Worm (Caenorhabditis elegans) whole organism, midembryonic: Measurements from ENCODE around the gene ptr-3.

Experiments
- T22C8.4 ChIP-seq: fragments of 200-800 bp; sonication (Bioruptor generic); IDR thresholded peaks from 2 replicates; pipeline ENCODE4 v1.3.6; 2022; ENCODE audit warnings: missing genetic modification characterization, missing compliant biosample characterization
- cog-1 ChIP-seq: sonication (generic microtip); optimal IDR thresholded peaks from 2 replicates; lab custom pipeline; 2016; ENCODE audit warnings: missing genetic modification characterization, missing compliant biosample characterization
- flt-1 ChIP-seq: fragments of 200-800 bp; sonication (Bioruptor generic); IDR thresholded peaks from 2 replicates; pipeline ENCODE4 v1.3.6; 2022; ENCODE audit warnings: missing genetic modification characterization, missing compliant biosample characterization
- klf-2 ChIP-seq: fragments of 200-800 bp; sonication (Bioruptor generic); conservative IDR thresholded peaks from 2 replicates; pipeline ENCODE4 v1.3.6; 2022; ENCODE audit warnings: missing genetic modification reagents, missing genetic modification characterization, missing compliant biosample characterization
- med-1 ChIP-seq: sonication (generic microtip); optimal IDR thresholded peaks from 2 replicates; lab custom pipeline; 2017; ENCODE audit warnings: missing genetic modification characterization, mild to moderate bottlenecking, missing compliant biosample characterization, antibody characterized with exemption, missing genetic modification reagents; ENCODE audit not compliant: insufficient read depth
- ref-1 ChIP-seq: fragments of 200-800 bp; sonication (Bioruptor generic); conservative IDR thresholded peaks from 2 replicates; pipeline ENCODE4 v1.3.6; 2022; ENCODE audit warnings: missing genetic modification reagents, missing genetic modification characterization, missing compliant biosample characterization
- tab-1 ChIP-seq: fragments of 200-800 bp; sonication (Bioruptor generic); IDR thresholded peaks from 2 replicates; pipeline ENCODE4 v1.3.6; 2022; ENCODE audit warnings: missing genetic modification characterization, missing compliant biosample characterization
- ztf-23 ChIP-seq: fragments of 200-800 bp; sonication (Bioruptor generic); IDR thresholded peaks from 2 replicates; pipeline ENCODE4 v1.3.6; 2022; ENCODE audit warnings: missing genetic modification reagents, missing genetic modification characterization, missing compliant biosample characterization
- ztf-29 ChIP-seq: fragments of 200-800 bp; sonication (Bioruptor generic); IDR thresholded peaks from 2 replicates; pipeline ENCODE4 v1.3.6; 2022; ENCODE audit warnings: missing genetic modification reagents, missing genetic modification characterization, missing compliant biosample characterization

The ptr-3 gene

DNA sequence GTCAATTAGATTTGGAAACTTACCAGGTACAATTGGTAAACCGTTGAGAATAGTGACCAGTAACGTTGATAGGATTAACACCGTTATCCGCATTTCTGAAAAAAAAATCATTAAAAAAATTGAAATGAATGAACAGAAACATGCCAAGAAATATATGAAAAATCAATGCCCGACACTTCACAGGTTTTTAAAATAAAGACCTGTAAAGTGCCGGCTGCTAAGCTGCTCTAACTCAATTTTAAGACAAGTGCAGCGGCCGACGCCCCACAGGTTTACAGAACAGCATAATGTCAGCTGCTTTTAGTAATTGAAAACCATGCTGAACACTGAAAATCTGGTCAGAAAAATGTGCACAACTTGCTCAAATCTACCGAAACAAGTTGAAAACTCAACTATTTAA lies 34.9 kb downstream of the ptr-3 start, which contains the start of gene cbn-1:
cbn-1 (minus strand) TSS at position 101 of the 400 bp plus-strand sequence.
- TF ChIP-seq flt-1 (GFP tag; lab: Robert Waterston, UW) (no peak), cog-1 (tag; lab: Kevin White, UChicago) (no peak), med-1 (GFP tag; lab: Kevin White, UChicago) (no peak), ztf-29 (GFP tag; lab: Robert Waterston, UW) (no peak), tab-1 (GFP tag; lab: Robert Waterston, UW) (no peak), T22C8.4 (no peak), ref-1 (no peak), klf-2 (GFP tag; lab: Robert Waterston, UW) (no peak), ztf-23 (GFP tag; lab: Robert Waterston, UW) (no peak)

DNA sequence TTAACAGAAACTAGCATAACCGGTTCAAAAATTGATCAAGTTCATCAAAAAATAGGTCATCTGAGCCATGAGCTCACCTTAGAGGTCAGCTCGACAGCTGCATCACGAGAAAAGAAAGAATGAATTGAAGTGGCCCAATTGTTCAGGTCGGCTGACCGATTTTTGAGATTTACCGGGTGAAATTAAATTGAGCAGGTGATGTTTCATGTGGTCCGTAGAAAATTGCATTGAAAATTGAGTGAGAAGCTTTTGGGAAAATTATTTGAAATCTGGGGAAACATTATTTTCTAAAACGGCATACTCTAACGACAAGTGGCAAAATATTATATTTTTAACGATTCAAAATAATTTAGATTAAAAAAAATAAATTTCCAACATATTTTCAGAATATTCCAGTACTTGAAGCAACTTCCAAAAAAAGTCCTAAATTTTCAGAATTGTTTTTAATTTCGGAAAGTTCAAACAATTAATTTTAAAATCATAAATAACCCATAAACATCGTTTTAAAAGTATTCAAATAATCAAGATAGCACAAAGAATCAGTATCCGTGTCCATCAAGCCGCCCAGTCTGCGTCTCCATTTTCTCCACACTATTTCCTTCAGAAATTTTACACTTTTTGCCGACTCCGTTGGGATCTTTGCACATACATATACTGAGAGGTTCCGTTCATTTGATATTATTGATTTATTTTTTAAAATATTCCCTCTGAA lies 41.6 kb downstream of the ptr-3 start, which contains the start of gene sgcb-1:
sgcb-1 (plus strand) TSS at position 662 of the 712 bp plus-strand sequence.
- TF ChIP-seq cog-1 (tag; lab: Kevin White, UChicago) (no peak), tab-1 (GFP tag; lab: Robert Waterston, UW) (no peak)

DNA sequence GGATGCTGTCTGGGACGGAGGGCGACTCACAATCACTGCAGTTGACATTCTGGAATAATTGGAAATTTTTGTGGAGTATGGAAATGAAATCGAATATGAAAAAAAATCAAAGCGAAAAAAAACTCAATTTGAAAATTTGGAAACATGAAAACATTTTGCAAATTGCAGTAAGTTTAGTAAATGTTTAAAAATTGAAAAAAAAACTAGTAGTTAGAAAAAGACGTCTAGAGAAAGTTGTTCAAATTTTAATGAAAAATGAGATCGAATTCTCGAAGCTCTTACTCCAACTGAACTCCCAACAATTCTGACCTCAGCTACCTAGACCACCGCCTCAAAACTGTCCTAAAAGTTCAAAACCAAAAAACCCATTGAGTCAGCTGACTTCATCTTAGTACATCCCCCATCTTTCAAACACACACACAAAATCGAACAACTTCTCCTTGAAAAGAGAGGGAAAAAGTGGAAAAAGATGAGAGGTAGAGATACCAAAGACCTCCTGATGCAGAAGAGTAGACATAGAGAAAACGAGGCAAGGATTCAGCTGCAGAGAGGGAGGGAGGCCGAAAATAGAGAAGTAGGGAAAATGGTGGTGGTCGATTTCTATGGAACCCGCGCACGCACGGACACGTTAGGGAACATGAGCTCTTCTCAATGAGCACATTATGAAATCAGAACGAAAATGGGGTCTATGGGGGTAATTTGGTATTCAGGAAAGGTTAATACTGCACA lies 44.1 kb downstream of the ptr-3 start, which contains the start of gene K01A2.10:
K01A2.10 (minus strand) TSS at position 51 of the 729 bp plus-strand sequence.
- TF ChIP-seq cog-1 (tag; lab: Kevin White, UChicago) = no peak
- no peak for TF ChIP-seq T22C8.4
- no peak for TF ChIP-seq med-1 (GFP tag; lab: Kevin White, UChicago)
- TF ChIP-seq ref-1 = no peak
- no peak for TF ChIP-seq flt-1 (GFP tag; lab: Robert Waterston, UW)
- no peak for TF ChIP-seq ztf-29 (GFP tag; lab: Robert Waterston, UW)
- TF ChIP-seq ztf-23 (GFP tag; lab: Robert Waterston, UW) = no peak
- no peak for TF ChIP-seq klf-2 (GFP tag; lab: Robert Waterston, UW)
- TF ChIP-seq tab-1 (GFP tag; lab: Robert Waterston, UW) = no peak

DNA sequence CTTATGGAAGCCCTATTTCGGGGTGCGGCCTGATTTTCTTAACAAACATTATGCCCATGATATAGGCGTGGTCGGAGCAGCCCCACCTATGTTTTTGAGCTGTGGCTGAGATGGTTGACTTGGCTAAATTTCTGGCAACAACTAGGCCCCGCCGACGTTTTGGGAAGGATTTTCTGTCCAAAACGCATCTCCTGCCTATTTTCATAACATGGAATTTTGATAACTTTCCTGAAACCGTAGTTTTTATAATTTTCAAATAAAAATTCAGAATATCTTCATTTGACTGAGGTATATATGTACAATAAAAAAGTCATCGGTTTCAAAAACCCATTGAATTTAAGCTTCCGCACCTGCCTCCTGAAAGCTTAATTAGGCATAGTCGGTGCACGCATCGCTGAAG lies 46.2 kb downstream of the ptr-3 start:
- TF ChIP-seq ref-1 (no peak), tab-1 (GFP tag; lab: Robert Waterston, UW) (no peak), cog-1 (tag; lab: Kevin White, UChicago) (no peak), med-1 (GFP tag; lab: Kevin White, UChicago) (no peak), klf-2 (GFP tag; lab: Robert Waterston, UW) (no peak), ztf-29 (GFP tag; lab: Robert Waterston, UW) (no peak), T22C8.4 (no peak), ztf-23 (GFP tag; lab: Robert Waterston, UW) (no peak), flt-1 (GFP tag; lab: Robert Waterston, UW) (no peak)

DNA sequence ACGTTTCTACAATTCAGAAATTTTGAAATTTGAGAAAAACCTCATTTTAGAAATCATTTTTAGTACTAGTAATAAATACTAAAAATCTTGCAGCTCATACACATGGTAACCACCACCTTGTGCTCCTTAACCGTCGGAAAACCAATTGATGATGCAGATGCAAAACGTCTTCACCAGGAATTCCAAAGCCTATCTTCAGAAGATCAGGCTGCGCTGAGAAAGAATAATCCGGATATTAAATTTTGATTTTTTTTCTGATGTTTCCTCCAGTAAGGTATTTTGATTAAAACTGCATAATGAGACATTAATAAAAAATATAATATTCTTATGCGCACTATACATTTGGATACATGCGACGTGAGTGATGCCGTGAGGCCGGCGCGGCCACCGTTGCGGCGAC lies 46.6 kb downstream of the ptr-3 start:
- TF ChIP-seq ztf-29 (GFP tag; lab: Robert Waterston, UW) (no peak), flt-1 (GFP tag; lab: Robert Waterston, UW) (no peak), T22C8.4 (no peak), cog-1 (tag; lab: Kevin White, UChicago) (no peak), klf-2 (GFP tag; lab: Robert Waterston, UW) (no peak), med-1 (GFP tag; lab: Kevin White, UChicago) (no peak), tab-1 (GFP tag; lab: Robert Waterston, UW) (no peak), ref-1 (no peak), ztf-23 (GFP tag; lab: Robert Waterston, UW) (no peak)

DNA sequence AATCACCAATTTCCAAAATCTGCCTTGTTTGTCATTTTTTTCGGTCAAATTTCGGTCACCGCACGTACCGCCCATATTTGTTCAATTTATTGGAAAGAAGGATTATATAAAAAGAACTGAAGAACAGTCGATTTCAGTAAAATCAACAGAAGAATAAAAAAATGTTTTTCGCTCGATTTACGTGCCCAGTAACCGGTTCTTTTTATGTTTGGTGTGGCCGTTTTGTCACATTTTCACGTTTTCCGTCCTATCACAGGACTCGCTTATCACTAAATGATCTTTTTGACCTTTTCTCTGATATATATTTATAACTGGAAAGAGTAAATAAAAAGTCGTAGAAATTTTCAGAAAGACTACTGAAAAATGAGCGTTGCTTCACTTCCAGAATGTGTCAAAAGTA lies 47.9 kb downstream of the ptr-3 start, which contains the start of gene far-7:
far-7 (plus strand) TSS at position 331 of the 400 bp plus-strand sequence.
- TF ChIP-seq tab-1 (GFP tag; lab: Robert Waterston, UW) (no peak), flt-1 (GFP tag; lab: Robert Waterston, UW) (no peak), med-1 (GFP tag; lab: Kevin White, UChicago) (no peak), ref-1 (no peak), klf-2 (GFP tag; lab: Robert Waterston, UW) (no peak)

DNA sequence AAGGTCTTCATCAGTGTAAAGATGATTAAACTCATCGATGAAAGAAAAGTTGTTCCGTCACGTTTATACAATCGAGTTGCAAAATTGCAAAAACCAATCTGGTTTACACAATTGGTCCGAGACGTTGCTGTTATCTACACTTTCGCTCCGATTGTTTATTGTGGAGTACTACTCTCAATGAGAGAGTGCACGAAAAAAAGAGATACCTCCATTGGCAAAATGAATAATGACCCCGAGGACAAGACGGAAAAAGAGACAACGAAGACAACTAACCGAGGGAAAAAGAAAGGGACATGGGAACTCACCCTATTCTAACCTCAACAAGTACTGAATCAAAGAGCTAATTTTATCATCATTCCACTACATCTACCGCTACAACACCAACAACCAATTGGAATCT lies 53.8 kb downstream of the ptr-3 start:
- no peak for TF ChIP-seq ref-1
- TF ChIP-seq cog-1 (tag; lab: Kevin White, UChicago) = no peak
- TF ChIP-seq T22C8.4 = no peak
- TF ChIP-seq med-1 (GFP tag; lab: Kevin White, UChicago) = no peak
